Worm (Caenorhabditis elegans) whole organism, L2 larva: ENCODE results near the gene nmur-2.

Experiments
- sma-3 ChIP-seq: sonication (generic microtip); optimal IDR thresholded peaks from 2 replicates; lab custom pipeline; 2016; ENCODE audit warnings: missing genetic modification reagents, missing genetic modification characterization, missing compliant biosample characterization
- ztf-4 ChIP-seq: fragments of 150-350 bp; optimal IDR thresholded peaks from 2 replicates; lab custom pipeline; 2014; ENCODE audit warnings: missing biosample characterization, missing genetic modification characterization

DNA sequence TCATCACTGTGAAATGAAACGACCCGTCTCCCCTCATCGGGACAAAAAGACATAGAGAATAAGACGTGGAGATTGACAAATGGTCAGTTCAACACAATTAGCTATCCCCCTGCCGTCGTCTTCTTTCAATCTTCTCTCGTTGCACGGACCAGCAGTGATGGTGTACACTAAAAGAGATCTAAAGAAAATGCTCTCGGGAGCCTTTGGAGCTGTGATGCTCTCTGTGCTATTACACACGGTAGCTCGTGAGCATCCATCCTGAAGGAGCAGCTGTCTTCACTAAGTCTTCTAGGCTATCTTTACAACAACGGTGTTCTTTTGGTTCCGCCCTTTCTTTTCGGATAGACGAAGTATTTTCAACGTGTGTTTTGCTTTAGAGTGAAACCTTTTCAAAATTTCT lies 36.5 kb upstream of the nmur-2 start:
- TF ChIP-seq ztf-4 (tag; lab: Kevin White, UChicago) (no peak), sma-3 (GFP tag; lab: Kevin White, UChicago) (no peak)
